Fruit fly (Drosophila melanogaster): ENCODE measurements around the gene Ack.
A peak's percentile ranks its signal among the peaks of the same experiment; 100 is the strongest.

Gene Ack

dm6 chr3L:4080278-4080677 is 27.7 kb upstream of the Ack start (continued):
- TF ChIP-seq Hmx (GFP tag; optimal IDR thresholded peaks at IDR 0.05) (no peak), CG33213 (GFP tag; optimal IDR thresholded peaks at IDR 0.05) (no peak), al (GFP tag; IDR thresholded peaks at IDR 0.05) (no peak), CG18599 (GFP tag; optimal IDR thresholded peaks at IDR 0.05) (no peak), dmrt99B (tag; optimal IDR thresholded peaks at IDR 0.05) (peak; percentile 38), slp2 (GFP tag; optimal IDR thresholded peaks at IDR 0.05) (no peak), crol (GFP tag; IDR thresholded peaks at IDR 0.05) (no peak), CG10267 (tag; optimal IDR thresholded peaks at IDR 0.05) (peak; percentile 7), tx (GFP tag; optimal IDR thresholded peaks at IDR 0.05) (no peak), BEAF-32 (GFP tag; optimal IDR thresholded peaks at IDR 0.05) (no peak), CG11456 (GFP tag; IDR thresholded peaks at IDR 0.05) (no peak), CG18262 (tag; optimal IDR thresholded peaks at IDR 0.05) (peak; percentile 28), Xrp1 (GFP tag; IDR thresholded peaks at IDR 0.05) (peak; percentile 29; the same call in 1 of the 2 replicates), tup (GFP tag; optimal IDR thresholded peaks at IDR 0.05) (no peak), Sox100B (GFP tag; optimal IDR thresholded peaks at IDR 0.05) (peak; percentile 20), CG11504 (tag; optimal IDR thresholded peaks at IDR 0.05) (peak; percentile 52), nmo (GFP tag; optimal IDR thresholded peaks at IDR 0.05) (peak; percentile 35), CG11696 (GFP tag; IDR thresholded peaks at IDR 0.05) (no peak), CG2678 (tag; optimal IDR thresholded peaks at IDR 0.05) (peak; percentile 36), CG7839 (tag; optimal IDR thresholded peaks at IDR 0.05) (peak; percentile 27), CG31441 (GFP tag; IDR thresholded peaks at IDR 0.05) (0 out of 2 replicates have a peak, but pooled peaks have one; percentile 13), GATAe (GFP tag; conservative IDR thresholded peaks at IDR 0.05) (no peak), lola (GFP tag; optimal IDR thresholded peaks at IDR 0.05) (peak in 1 of 3 experiments; percentile 1), CG8388 (GFP tag; optimal IDR thresholded peaks at IDR 0.05) (peak; percentile 16), tin (GFP tag; optimal IDR thresholded peaks at IDR 0.05) (peak; percentile 4), her (GFP tag; optimal IDR thresholded peaks at IDR 0.05) (no peak), sens (GFP tag) (peak; percentile 83), D19A (tag; optimal IDR thresholded peaks at IDR 0.05) (peak; percentile 0), row (GFP tag; IDR thresholded peaks at IDR 0.05) (0 out of 3 replicates have a peak, but pooled peaks have one; percentile 36), nerfin-1 (tag; optimal IDR thresholded peaks at IDR 0.05) (peak; percentile 70), zen (tag; optimal IDR thresholded peaks at IDR 0.05) (no peak), sr (GFP tag; IDR thresholded peaks at IDR 0.05) (no peak), bsh (GFP tag; optimal IDR thresholded peaks at IDR 0.05) (peak in 1 of 2 experiments; percentile 26), CG7928 (GFP tag; optimal IDR thresholded peaks at IDR 0.05) (no peak), CG11560 (tag; IDR thresholded peaks at IDR 0.05) (no peak), en (GFP tag; optimal IDR thresholded peaks at IDR 0.05) (no peak), CG12391 (tag; optimal IDR thresholded peaks at IDR 0.05) (peak; percentile 8), CG14710 (tag; optimal IDR thresholded peaks at IDR 0.05) (peak; percentile 14), gem (tag; optimal IDR thresholded peaks at IDR 0.05) (peak; percentile 46), fd96Cb (tag; optimal IDR thresholded peaks at IDR 0.05) (peak; percentile 30), D (optimal IDR thresholded peaks at IDR 0.05) (no peak), D (GFP tag; optimal IDR thresholded peaks at IDR 0.05) (peak; percentile 6), C15 (GFP tag; IDR thresholded peaks at IDR 0.05) (no peak)

All from whole organism, embryonic.